Worm (Caenorhabditis elegans): ENCODE data around the gene sru-22.
"Not testable (repeated sequence)": the region's sequence is repeated elsewhere in the genome, so short reads cannot be mapped to it uniquely, and the experiment has no call there.

sru-22 gene

ce11 chrV:15978232-15978764, 3.6 kb upstream of the sru-22 start, which contains the start of gene oac-20:
TSS of gene oac-20 (plus strand) at chrV:15978714.
- TF ChIP-seq unc-62 (GFP tag; optimal IDR thresholded peaks at IDR 0.05), result no peak

- TF ChIP-seq unc-62 (GFP tag; optimal IDR thresholded peaks at IDR 0.05), result no peak
Measured at ce11 chrV:15975845-15976244, 1.1 kb upstream of the sru-22 start, which contains the start of gene clec-232. TSS of gene clec-232 (plus strand) at chrV:15976145.

- TF ChIP-seq unc-62 (GFP tag; optimal IDR thresholded peaks at IDR 0.05), result no peak
Measured at ce11 chrV:15972484-15972883, 2.3 kb downstream of the sru-22 start, which contains the start of gene sru-23. TSS of gene sru-23 (minus strand) at chrV:15972584.

- no peak for TF ChIP-seq unc-62 (GFP tag; optimal IDR thresholded peaks at IDR 0.05)
Measured at ce11 chrV:15970820-15971219, 3.9 kb downstream of the sru-22 start.

ce11 chrV:15969653-15970052, 5.1 kb downstream of the sru-22 start, which contains the start of gene F36G9.7:
TSS of gene F36G9.7 (minus strand) at chrV:15969753.
- no peak for TF ChIP-seq unc-62 (GFP tag; optimal IDR thresholded peaks at IDR 0.05)

ce11 chrV:15967542-15967941, 7.2 kb downstream of the sru-22 start, which contains the start of gene sri-1:
TSS of gene sri-1 (minus strand) at chrV:15967642.
- TF ChIP-seq unc-62 (GFP tag; optimal IDR thresholded peaks at IDR 0.05), result no peak

- no peak for TF ChIP-seq unc-62 (GFP tag; optimal IDR thresholded peaks at IDR 0.05)
Measured at ce11 chrV:15965114-15965513, 9.6 kb downstream of the sru-22 start, which contains the start of gene sri-2. TSS of gene sri-2 (minus strand) at chrV:15965214.

- TF ChIP-seq unc-62 (GFP tag; optimal IDR thresholded peaks at IDR 0.05), result no peak
Measured at ce11 chrV:15959456-15959855, 15.3 kb downstream of the sru-22 start.

ce11 chrV:15957098-15957497, 17.6 kb downstream of the sru-22 start, which contains the start of gene F36G9.3:
TSS of gene F36G9.3 (plus strand) at chrV:15957398.
- TF ChIP-seq unc-62 (GFP tag; optimal IDR thresholded peaks at IDR 0.05), result no peak

ce11 chrV:15955497-15955896, 19.2 kb downstream of the sru-22 start, which contains the start of gene srh-186:
TSS of gene srh-186 (plus strand) at chrV:15955797.
- no peak for TF ChIP-seq unc-62 (GFP tag; optimal IDR thresholded peaks at IDR 0.05)

- TF ChIP-seq unc-62 (GFP tag; optimal IDR thresholded peaks at IDR 0.05), result no peak
Measured at ce11 chrV:15954932-15955331, 19.8 kb downstream of the sru-22 start, which contains the start of gene srw-57. TSS of gene srw-57 (minus strand) at chrV:15955032.

ce11 chrV:15952762-15953161, 22.0 kb downstream of the sru-22 start, which contains the start of gene srw-56:
TSS of gene srw-56 (minus strand) at chrV:15952862.
- TF ChIP-seq unc-62 (GFP tag; optimal IDR thresholded peaks at IDR 0.05), result no peak

ce11 chrV:15950903-15951302, 23.8 kb downstream of the sru-22 start, which contains the start of gene srw-59:
TSS of gene srw-59 (minus strand) at chrV:15951003.
- TF ChIP-seq unc-62 (GFP tag; optimal IDR thresholded peaks at IDR 0.05), result no peak

ce11 chrV:15943125-15943524, 31.6 kb downstream of the sru-22 start, which contains the start of gene srw-53:
TSS of gene srw-53 (plus strand) at chrV:15943425.
- TF ChIP-seq unc-62 (GFP tag; optimal IDR thresholded peaks at IDR 0.05), result no peak

- TF ChIP-seq unc-62 (GFP tag; optimal IDR thresholded peaks at IDR 0.05), result no peak
Measured at ce11 chrV:15940254-15940653, 34.5 kb downstream of the sru-22 start, which contains the start of gene srw-55. TSS of gene srw-55 (minus strand) at chrV:15940354.

- no peak for TF ChIP-seq unc-62 (GFP tag; optimal IDR thresholded peaks at IDR 0.05)
Measured at ce11 chrV:15932390-15932789, 42.3 kb downstream of the sru-22 start, which contains the start of gene srw-26. TSS of gene srw-26 (minus strand) at chrV:15932490.

- TF ChIP-seq unc-62 (GFP tag; optimal IDR thresholded peaks at IDR 0.05), result not testable (repeated sequence)
Measured at ce11 chrV:15929882-15930281, 44.9 kb downstream of the sru-22 start, which contains the start of gene srbc-77. TSS of gene srbc-77 (plus strand) at chrV:15930182.
